Fruit fly (Drosophila melanogaster) whole organism: ENCODE results near the gene CAH8.

Experiments
- CG8478 ChIP-seq: fragments of >200 bp; optimal IDR thresholded peaks from 2 replicates; lab custom pipeline; 2018; ENCODE audit warnings: inconsistent platforms
- EcR ChIP-seq, 2 experiments: fragments of >200 bp; optimal IDR thresholded peaks; 2 replicates each; lab custom pipeline; 2017; ENCODE audit warnings: missing biosample characterization in 2 of 2, missing genetic modification characterization in 2 of 2, missing genetic modification reagents in 2 of 2
- pan ChIP-seq: fragments of >200 bp; optimal IDR thresholded peaks from 2 replicates; lab custom pipeline; 2017
- psq ChIP-seq: fragments of >200 bp; optimal IDR thresholded peaks from 2 replicates; lab custom pipeline; 2017
- usp ChIP-seq: fragments of >200 bp; optimal IDR thresholded peaks from 2 replicates; lab custom pipeline; 2017; ENCODE audit warnings: missing biosample characterization, missing genetic modification characterization, mixed read lengths

dm6 chr3R:22342151-22342550 lies 47.4 kb downstream of the CAH8 start, which contains the start of gene CG5386:
- TF ChIP-seq CG8478 (lab: Kevin White, UChicago): no peak
- TF ChIP-seq psq (lab: Kevin White, UChicago): no peak
- no peak for TF ChIP-seq pan
- no peak for TF ChIP-seq EcR (GFP tag; optimal IDR thresholded peaks at IDR 0.05; lab: Kevin White, UChicago)
- TF ChIP-seq usp (GFP tag; lab: Kevin White, UChicago): no peak
